Fruit fly (Drosophila melanogaster): ENCODE data around the gene CG4511.

The CG4511 gene

dm6 chr3R:10868427-10868962 is 14.2 kb downstream of the CG4511 start, which contains the start of the genes SelR and Tsp86D (continued):
- TF ChIP-seq CG3163 (GFP tag; optimal IDR thresholded peaks at IDR 0.05) (no peak), phol (tag; optimal IDR thresholded peaks at IDR 0.05) (peak; percentile 50), ssp (GFP tag; IDR thresholded peaks at IDR 0.05) (no peak), CG32772 (GFP tag; IDR thresholded peaks at IDR 0.05) (no peak), pnt (GFP tag; optimal IDR thresholded peaks at IDR 0.05) (no peak), fd3F (GFP tag; optimal IDR thresholded peaks at IDR 0.05) (no peak), Bdp1 (GFP tag; optimal IDR thresholded peaks at IDR 0.05) (no peak), sr (GFP tag; IDR thresholded peaks at IDR 0.05) (no peak), CG9876 (GFP tag; optimal IDR thresholded peaks at IDR 0.05) (no peak), Dref (GFP tag; IDR thresholded peaks at IDR 0.05) (peak; percentile 44), ac (GFP tag; optimal IDR thresholded peaks at IDR 0.05) (peak; percentile 48), Optix (GFP tag; IDR thresholded peaks at IDR 0.05) (0 out of 3 replicates have a peak, but pooled peaks have one; percentile 33), nerfin-1 (tag; optimal IDR thresholded peaks at IDR 0.05) (peak; percentile 79), Lim3 (GFP tag; IDR thresholded peaks at IDR 0.05) (no peak), CG1024 (GFP tag; IDR thresholded peaks at IDR 0.05) (no peak), Fer1 (GFP tag; optimal IDR thresholded peaks at IDR 0.05) (peak; percentile 74), CG8478 (optimal IDR thresholded peaks at IDR 0.05) (no peak), Nf-YC (tag; optimal IDR thresholded peaks at IDR 0.05) (peak; percentile 66), dmrt99B (tag; optimal IDR thresholded peaks at IDR 0.05) (peak; percentile 1), CG6175 (GFP tag; IDR thresholded peaks at IDR 0.05) (no peak), toy (GFP tag; IDR thresholded peaks at IDR 0.05) (no peak), shn (GFP tag; optimal IDR thresholded peaks at IDR 0.05) (no peak), CG11504 (tag; optimal IDR thresholded peaks at IDR 0.05) (peak; percentile 57), pzg (GFP tag; optimal IDR thresholded peaks at IDR 0.05) (peak; percentile 97), fd102C (GFP tag; optimal IDR thresholded peaks at IDR 0.05) (no peak), Trl (optimal IDR thresholded peaks at IDR 0.05) (no peak), Trl (GFP tag; optimal IDR thresholded peaks at IDR 0.05) (no peak), ERR (GFP tag; optimal IDR thresholded peaks at IDR 0.05) (peak; percentile 33), Deaf1 (tag; optimal IDR thresholded peaks at IDR 0.05) (peak; percentile 28), CG14667 (GFP tag; IDR thresholded peaks at IDR 0.05) (no peak), zen (tag; optimal IDR thresholded peaks at IDR 0.05) (peak; percentile 66), BEAF-32 (GFP tag; optimal IDR thresholded peaks at IDR 0.05) (peak; percentile 75), CG10147 (GFP tag; optimal IDR thresholded peaks at IDR 0.05) (peak; percentile 38), CG33213 (GFP tag; optimal IDR thresholded peaks at IDR 0.05) (peak; percentile 27), unpg (GFP tag; optimal IDR thresholded peaks at IDR 0.05) (peak; percentile 40), lab (GFP tag; optimal IDR thresholded peaks at IDR 0.05) (peak; percentile 78), sisA (GFP tag; IDR thresholded peaks at IDR 0.05) (no peak), CG14441 (GFP tag; IDR thresholded peaks at IDR 0.05) (no peak), CG12299 (tag; optimal IDR thresholded peaks at IDR 0.05) (peak; percentile 80), CG7963 (GFP tag; IDR thresholded peaks at IDR 0.05; ENCODE audit: partially characterized antibody) (peak; percentile 25; the same call in 1 of the 3 replicates), ind (GFP tag; optimal IDR thresholded peaks at IDR 0.05) (no peak), zfh2 (GFP tag; optimal IDR thresholded peaks at IDR 0.05) (no peak), hkb (optimal IDR thresholded peaks at IDR 0.05) (peak; percentile 61), hkb (GFP tag; IDR thresholded peaks at IDR 0.05) (no peak), CG2889 (GFP tag; IDR thresholded peaks at IDR 0.05) (no peak), CG1647 (GFP tag; optimal IDR thresholded peaks at IDR 0.05) (no peak), CG11696 (GFP tag; IDR thresholded peaks at IDR 0.05) (0 out of 2 replicates have a peak, but pooled peaks have one; percentile 29), cas (GFP tag; IDR thresholded peaks at IDR 0.05) (no peak), slp2 (GFP tag; optimal IDR thresholded peaks at IDR 0.05) (no peak), H2.0 (GFP tag; IDR thresholded peaks at IDR 0.05) (no peak), CG15601 (tag; optimal IDR thresholded peaks at IDR 0.05) (peak; percentile 32), B-H1 (GFP tag; IDR thresholded peaks at IDR 0.05) (no peak), CG31441 (GFP tag; IDR thresholded peaks at IDR 0.05) (peak; percentile 52; the same call in 1 of the 2 replicates)

All from whole organism, embryonic.